Worm (Caenorhabditis elegans): ENCODE results near the gene Y25C1A.7.

The Y25C1A.7 gene

DNA sequence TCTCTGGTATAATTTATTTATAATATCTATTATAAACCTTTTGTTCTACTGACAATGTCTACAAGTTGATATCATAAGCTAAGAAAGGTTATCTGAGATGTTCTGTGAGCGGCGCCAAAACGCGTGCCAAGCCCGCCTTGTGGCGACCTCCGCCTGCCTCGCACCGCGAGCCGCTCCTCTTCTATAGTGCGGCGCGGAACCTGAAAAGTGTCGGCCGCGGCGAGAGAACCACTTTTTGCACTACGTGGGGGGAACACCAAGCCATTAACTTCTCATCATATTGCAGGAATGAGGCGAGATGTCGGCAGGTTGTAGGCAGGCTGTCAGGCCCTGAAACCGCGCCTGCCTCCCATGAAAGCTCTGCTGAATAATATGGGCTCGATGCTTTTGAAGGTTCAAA lies 42.4 kb upstream of the Y25C1A.7 start:
- no peak for TF ChIP-seq dmd-4 (tag; optimal IDR thresholded peaks at IDR 0.05; ENCODE audit: borderline replicate concordance)
- TF ChIP-seq ref-2 (tag; optimal IDR thresholded peaks at IDR 0.05) = no peak
- no peak for TF ChIP-seq npax-4 (tag; optimal IDR thresholded peaks at IDR 0.05)
- no peak for TF ChIP-seq ceh-9 (tag; optimal IDR thresholded peaks at IDR 0.05)
- TF ChIP-seq lin-11 (tag; optimal IDR thresholded peaks at IDR 0.05) = no peak
- TF ChIP-seq sdc-2 (tag; optimal IDR thresholded peaks at IDR 0.05) = no peak
- no peak for TF ChIP-seq unc-42 (tag; optimal IDR thresholded peaks at IDR 0.05)

DNA sequence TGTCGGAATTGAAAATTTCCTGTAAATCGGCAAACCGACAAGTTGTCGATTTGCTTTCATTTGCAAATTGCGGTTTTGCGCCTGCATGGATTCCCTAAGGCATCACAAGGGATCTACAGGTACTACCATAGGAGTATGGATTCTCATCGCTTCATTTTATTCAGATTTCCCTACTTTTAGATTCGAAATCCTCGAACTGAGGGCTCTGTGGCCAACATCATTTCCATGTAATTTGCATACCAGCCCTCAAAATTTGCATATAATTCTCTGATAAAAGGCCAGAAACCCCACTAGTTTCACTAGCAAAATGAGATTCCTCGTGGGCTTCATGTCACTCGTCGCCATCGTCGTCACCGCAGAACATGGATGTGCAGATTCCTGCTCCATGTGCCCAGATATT lies 41.5 kb upstream of the Y25C1A.7 start, which contains the start of gene Y25C1A.2:
Gene Y25C1A.2 (plus strand): TSS at position 301 of the 400 bp plus-strand sequence.
- TF ChIP-seq nhr-11 (tag; optimal IDR thresholded peaks at IDR 0.05) = no peak
- no peak for TF ChIP-seq ceh-45 (GFP tag; IDR thresholded peaks at IDR 0.05)
- TF ChIP-seq hlh-15 (tag; optimal IDR thresholded peaks at IDR 0.05) = no peak
- TF ChIP-seq lim-6 (tag; optimal IDR thresholded peaks at IDR 0.05) = no peak
- TF ChIP-seq ceh-19 (GFP tag; optimal IDR thresholded peaks at IDR 0.05) = no peak
- TF ChIP-seq pax-1 (tag; optimal IDR thresholded peaks at IDR 0.05) = no peak
- TF ChIP-seq C38D4.7 (GFP tag; optimal IDR thresholded peaks at IDR 0.05) = no peak

DNA sequence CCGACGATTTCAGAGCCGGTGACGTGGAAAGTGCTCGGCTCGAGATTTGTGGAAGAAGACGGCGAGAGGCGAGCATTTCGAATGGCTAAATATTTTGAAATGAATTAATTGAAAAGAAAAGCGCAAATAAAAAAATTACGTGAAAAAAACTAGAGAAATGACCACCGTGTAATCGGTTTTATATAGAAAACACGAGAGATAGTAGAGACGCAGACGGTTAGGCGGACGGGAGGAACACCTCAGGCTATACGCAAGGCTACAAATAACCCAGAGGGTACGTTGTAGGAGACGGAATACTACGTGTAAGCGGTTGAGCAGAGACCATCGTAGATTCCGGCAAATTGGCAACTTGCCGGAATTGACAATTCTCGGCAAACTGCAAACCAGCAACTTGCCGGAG lies 40.3 kb upstream of the Y25C1A.7 start, which contains the start of gene Y25C1A.13:
Gene Y25C1A.13 (minus strand): TSS at position 101 of the 400 bp plus-strand sequence.
- TF ChIP-seq pat-9 (tag; optimal IDR thresholded peaks at IDR 0.05) (no peak), nhr-11 (tag; optimal IDR thresholded peaks at IDR 0.05) (no peak), hlh-15 (tag; optimal IDR thresholded peaks at IDR 0.05) (no peak), elt-4 (tag; optimal IDR thresholded peaks at IDR 0.05) (no peak), che-1 (tag; optimal IDR thresholded peaks at IDR 0.05) (no peak), nfya-1 (tag; optimal IDR thresholded peaks at IDR 0.05) (no peak), elt-2 (tag; optimal IDR thresholded peaks at IDR 0.05) (no peak), K09A11.1 (tag; optimal IDR thresholded peaks at IDR 0.05; ENCODE audit: insufficient read depth) (no peak), ceh-18 (tag; optimal IDR thresholded peaks at IDR 0.05) (no peak), C38D4.7 (GFP tag; optimal IDR thresholded peaks at IDR 0.05) (no peak), hlh-30 (tag; optimal IDR thresholded peaks at IDR 0.05; ENCODE audit: insufficient read depth) (no peak)

DNA sequence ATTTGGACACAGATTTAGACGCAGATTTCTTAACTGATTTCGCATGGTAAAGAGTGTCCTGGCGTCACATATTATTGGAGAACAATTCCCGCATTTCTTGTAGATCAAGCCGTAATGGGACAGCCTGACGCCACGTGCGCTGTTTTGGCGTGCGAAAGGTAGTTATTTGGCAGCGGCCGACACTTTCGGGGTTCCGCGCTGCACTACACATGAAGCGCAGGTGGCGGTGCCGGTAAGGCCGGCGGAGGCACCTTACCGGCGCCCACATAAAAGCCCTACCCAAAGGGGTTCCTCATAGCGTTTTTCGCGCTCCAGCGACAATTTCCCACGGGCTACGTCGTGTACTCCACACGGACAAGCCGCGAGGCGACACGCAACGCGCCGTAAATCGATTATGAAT lies 39.2 kb upstream of the Y25C1A.7 start:
- TF ChIP-seq pqm-1 (tag; optimal IDR thresholded peaks at IDR 0.05) (no peak), lim-6 (tag; optimal IDR thresholded peaks at IDR 0.05) (no peak), sox-2 (GFP tag; IDR thresholded peaks at IDR 0.05) (no peak), hlh-13 (GFP tag; optimal IDR thresholded peaks at IDR 0.05) (no peak)

DNA sequence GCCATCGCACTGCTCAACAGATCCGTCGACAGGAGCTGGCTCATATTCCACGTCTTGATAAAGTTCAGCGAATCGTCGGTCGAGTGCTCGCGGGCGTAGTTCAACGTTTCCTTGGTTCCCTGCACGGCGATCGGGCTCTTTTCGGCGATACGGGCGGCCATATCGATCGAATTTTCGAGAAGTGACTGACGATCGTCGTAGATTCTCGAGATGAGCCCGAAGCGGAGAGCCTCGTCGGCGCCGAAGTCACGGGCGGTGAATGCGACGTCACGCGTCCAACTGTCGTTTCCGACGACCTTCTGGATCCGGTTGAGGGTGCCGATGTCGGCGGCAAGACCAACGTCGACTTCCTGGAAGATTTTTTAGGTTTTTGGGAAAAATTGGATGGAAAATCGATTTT lies 38.7 kb upstream of the Y25C1A.7 start:
- TF ChIP-seq ceh-31 (tag; optimal IDR thresholded peaks at IDR 0.05) (no peak), fax-1 (tag; optimal IDR thresholded peaks at IDR 0.05) (no peak), sox-2 (GFP tag; IDR thresholded peaks at IDR 0.05) (no peak), F13H6.1 (tag; optimal IDR thresholded peaks at IDR 0.05) (no peak), sdc-2 (tag; optimal IDR thresholded peaks at IDR 0.05) (no peak)

DNA sequence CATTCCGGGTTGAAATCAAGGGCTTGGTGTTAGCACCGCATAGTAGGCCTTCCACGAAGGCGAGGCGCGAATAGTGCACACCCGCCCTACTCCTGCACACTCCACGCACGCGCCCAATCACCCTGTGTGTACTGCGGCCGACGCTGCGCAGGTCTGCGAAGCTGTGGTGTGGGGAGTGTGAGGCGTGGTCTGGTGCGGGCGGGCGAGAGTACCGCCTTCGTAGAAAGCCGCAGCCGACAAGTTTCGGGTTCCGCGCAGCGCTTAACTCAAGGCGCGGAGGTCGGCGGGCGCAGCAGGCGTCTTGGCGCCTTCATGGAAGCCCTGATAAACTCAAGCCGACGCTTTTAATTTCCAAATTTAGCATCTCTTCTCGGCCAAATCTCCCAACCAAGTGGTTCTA lies 37.2 kb upstream of the Y25C1A.7 start:
- no peak for TF ChIP-seq nhr-232 (tag; optimal IDR thresholded peaks at IDR 0.05)
- no peak for TF ChIP-seq fkh-6 (tag; optimal IDR thresholded peaks at IDR 0.05)
- peak; percentile 34 for TF ChIP-seq hlh-6 (tag; optimal IDR thresholded peaks at IDR 0.05)

DNA sequence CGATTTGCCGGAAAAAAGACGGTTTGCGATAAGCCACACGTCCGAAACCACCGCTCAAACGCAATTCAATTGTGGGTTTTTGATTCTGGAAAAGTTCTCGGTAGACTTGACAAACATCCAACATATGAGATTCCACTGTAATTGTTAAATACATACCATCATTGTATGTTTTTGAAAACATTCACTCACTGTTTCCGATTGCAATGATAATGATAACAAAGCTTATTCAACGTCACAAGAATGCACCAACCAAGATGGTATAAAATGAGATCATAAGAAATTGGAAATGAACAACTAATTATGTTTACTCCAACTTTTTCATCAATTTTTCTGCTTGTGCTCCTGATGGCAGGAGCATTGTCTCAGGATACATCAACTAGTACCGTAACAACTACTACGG lies 34.9 kb upstream of the Y25C1A.7 start, which contains the start of gene clec-122:
Gene clec-122 (plus strand): TSS at position 301 of the 400 bp plus-strand sequence.
- no peak for TF ChIP-seq ttx-3 (tag; optimal IDR thresholded peaks at IDR 0.05)
- TF ChIP-seq fkh-6 (tag; optimal IDR thresholded peaks at IDR 0.05) = no peak
- TF ChIP-seq tbx-2 (tag; optimal IDR thresholded peaks at IDR 0.05) = no peak
- no peak for TF ChIP-seq syd-9 (tag; optimal IDR thresholded peaks at IDR 0.05)
- TF ChIP-seq C38D4.7 (GFP tag; optimal IDR thresholded peaks at IDR 0.05) = no peak
- no peak for TF ChIP-seq hlh-6 (tag; optimal IDR thresholded peaks at IDR 0.05)
- no peak for TF ChIP-seq lim-6 (tag; optimal IDR thresholded peaks at IDR 0.05)
- TF ChIP-seq ceh-31 (tag; optimal IDR thresholded peaks at IDR 0.05) = no peak
- no peak for TF ChIP-seq ceh-9 (tag; optimal IDR thresholded peaks at IDR 0.05)
- TF ChIP-seq tbx-7 (tag; optimal IDR thresholded peaks at IDR 0.05) = no peak
- TF ChIP-seq unc-86 (tag; optimal IDR thresholded peaks at IDR 0.05) = no peak
- TF ChIP-seq zip-5 (tag; optimal IDR thresholded peaks at IDR 0.05) = no peak
- TF ChIP-seq unc-3 (GFP tag; conservative IDR thresholded peaks at IDR 0.05) = no peak
- no peak for TF ChIP-seq unc-3 (tag; optimal IDR thresholded peaks at IDR 0.05)
- TF ChIP-seq gmeb-2 (tag; optimal IDR thresholded peaks at IDR 0.05) = no peak
- no peak for TF ChIP-seq ets-4 (tag; optimal IDR thresholded peaks at IDR 0.05)
